Worm (Caenorhabditis elegans): Measurements from ENCODE around the gene R08C7.4.
A peak's percentile ranks its signal among the peaks of the same experiment; 100 is the strongest.

Gene R08C7.4

DNA sequence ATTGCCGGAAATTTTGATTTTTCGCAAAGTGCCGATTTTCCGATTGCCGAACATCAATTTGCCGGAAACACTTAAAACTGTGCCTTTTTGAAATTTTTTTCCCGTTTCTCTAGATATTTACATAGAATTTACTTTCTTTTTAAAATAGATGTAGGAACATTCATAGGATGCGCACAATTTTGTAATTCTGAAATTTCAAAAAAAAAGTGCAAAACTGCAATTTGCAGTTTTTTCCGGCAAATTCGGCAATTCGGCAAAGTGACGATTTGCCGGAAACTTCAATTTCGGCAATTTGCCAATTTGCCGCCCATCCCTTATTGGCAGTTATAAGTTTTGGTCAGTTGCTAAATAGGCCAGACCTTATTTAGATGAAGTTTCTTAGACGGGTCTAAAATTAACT lies 21.8 kb downstream of the R08C7.4 start:
- TF ChIP-seq unc-62 (GFP tag; optimal IDR thresholded peaks at IDR 0.05 in 1 of 2) (peak in 1 of 2 experiments; percentile 98), unc-62 (tag; optimal IDR thresholded peaks at IDR 0.05) (no peak), zfp-3 (GFP tag; conservative IDR thresholded peaks at IDR 0.05) (no peak)

DNA sequence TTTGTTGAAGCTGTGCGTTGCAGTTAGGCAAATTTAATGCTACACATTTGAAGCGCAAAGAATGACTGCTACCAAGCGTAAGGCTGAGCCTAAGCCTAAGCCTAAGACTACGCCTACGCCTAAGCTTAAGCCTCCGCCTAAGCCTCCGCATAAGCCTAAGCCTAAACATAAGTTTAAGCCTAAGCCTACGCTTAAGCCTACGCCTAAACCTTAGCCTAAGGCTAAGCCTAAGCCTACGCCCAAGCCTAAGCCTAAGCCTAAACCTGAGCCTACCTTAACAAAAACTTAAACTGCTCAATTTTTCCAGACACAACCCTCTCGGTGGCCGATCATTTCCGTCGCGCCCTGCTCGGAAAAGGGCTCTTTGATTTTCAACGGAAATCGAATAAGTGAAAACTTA lies 24.5 kb downstream of the R08C7.4 start:
- no peak for TF ChIP-seq dve-1 (tag; optimal IDR thresholded peaks at IDR 0.05; ENCODE audit: insufficient read depth)
- TF ChIP-seq Y48G9A.11 (GFP tag; IDR thresholded peaks at IDR 0.05): 0 out of 2 replicates have a peak, but pooled peaks have one; percentile 4

DNA sequence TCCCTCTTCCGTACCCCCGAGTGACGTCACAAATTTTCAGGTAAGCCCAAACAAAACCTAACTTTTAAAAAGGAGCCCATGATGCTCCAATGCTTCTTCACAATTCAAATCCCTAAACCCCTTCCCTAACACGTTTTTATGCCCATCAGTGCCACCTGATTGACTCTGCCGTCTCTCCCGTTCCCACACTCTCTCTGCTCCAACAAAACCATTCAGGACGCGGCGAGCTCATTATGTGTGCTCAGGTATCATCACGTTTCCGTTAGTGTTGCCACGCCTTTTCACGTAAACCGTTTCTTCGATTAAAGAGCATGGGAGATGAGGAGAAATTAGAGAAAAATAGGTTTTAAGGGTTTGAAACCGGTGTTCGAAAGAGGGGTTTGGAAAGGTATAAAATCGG lies 28.3 kb downstream of the R08C7.4 start, which contains the start of gene M01H9.2:
Gene M01H9.2, minus strand, starts transcription at position 101 of the 400 bp plus-strand sequence.
- TF ChIP-seq hlh-30 (tag; optimal IDR thresholded peaks at IDR 0.05; ENCODE audit: insufficient read depth): peak; percentile 38
- TF ChIP-seq nhr-102 (tag; optimal IDR thresholded peaks at IDR 0.05): no peak

ce11 chrIV:4465184-4465583 lies 30.4 kb downstream of the R08C7.4 start, which contains the start of gene M01H9.5:
Gene M01H9.5 (plus strand): TSS chrIV:4465484.
- TF ChIP-seq daf-19 (GFP tag; conservative IDR thresholded peaks at IDR 0.05) (no peak), zip-11 (GFP tag; IDR thresholded peaks at IDR 0.05) (no peak), zip-2 (tag; optimal IDR thresholded peaks at IDR 0.05) (no peak), zfp-2 (tag; optimal IDR thresholded peaks at IDR 0.05) (no peak), nhr-11 (tag; optimal IDR thresholded peaks at IDR 0.05) (no peak), ces-1 (GFP tag; optimal IDR thresholded peaks at IDR 0.05) (no peak), ceh-28 (tag; optimal IDR thresholded peaks at IDR 0.05) (no peak), mxl-3 (GFP tag; optimal IDR thresholded peaks at IDR 0.05) (no peak), daf-12 (tag; optimal IDR thresholded peaks at IDR 0.05) (no peak), ceh-44 (GFP tag; IDR thresholded peaks at IDR 0.05) (no peak), jun-1 (tag; optimal IDR thresholded peaks at IDR 0.05) (no peak), nhr-41 (GFP tag; IDR thresholded peaks at IDR 0.05) (no peak), hmg-1.1 (GFP tag; IDR thresholded peaks at IDR 0.05) (no peak), nhr-102 (tag; optimal IDR thresholded peaks at IDR 0.05) (no peak), spr-3 (GFP tag; optimal IDR thresholded peaks at IDR 0.05) (no peak), Y5F2A.4 (GFP tag; optimal IDR thresholded peaks at IDR 0.05) (no peak)

ce11 chrIV:4468046-4468727 lies 33.4 kb downstream of the R08C7.4 start:
- TF ChIP-seq unc-130 (GFP tag; optimal IDR thresholded peaks at IDR 0.05) (peak; percentile 44), hlh-11 (tag; optimal IDR thresholded peaks at IDR 0.05) (peak; percentile 49), Y48G9A.11 (GFP tag; IDR thresholded peaks at IDR 0.05) (no peak), lin-1 (GFP tag; IDR thresholded peaks at IDR 0.05) (peak; percentile 59; the same call in 1 of the 2 replicates), arid-1 (GFP tag; conservative IDR thresholded peaks at IDR 0.05) (no peak; the same call in 1 of the 2 replicates), dmd-8 (GFP tag; IDR thresholded peaks at IDR 0.05) (0 out of 2 replicates have a peak, but pooled peaks have one; percentile 30), hif-1 (tag; optimal IDR thresholded peaks at IDR 0.05) (peak; percentile 26 to 65), zfp-3 (GFP tag; conservative IDR thresholded peaks at IDR 0.05) (peak; percentile 89; the same call in 1 of the 2 replicates), T26A8.4 (GFP tag; IDR thresholded peaks at IDR 0.05) (peak; percentile 75; the same call in 1 of the 2 replicates), zfp-2 (tag; optimal IDR thresholded peaks at IDR 0.05) (peak; percentile 22), unc-62 (GFP tag; optimal IDR thresholded peaks at IDR 0.05 in 1 of 2) (peak in 1 of 2 experiments; percentile 63), unc-62 (tag; optimal IDR thresholded peaks at IDR 0.05) (no peak), nhr-6 (tag; optimal IDR thresholded peaks at IDR 0.05) (peak; percentile 1), nhr-10 (tag; optimal IDR thresholded peaks at IDR 0.05) (no peak), nhr-25 (tag; optimal IDR thresholded peaks at IDR 0.05; ENCODE audit: borderline replicate concordance, insufficient read depth) (no peak), hlh-30 (tag; optimal IDR thresholded peaks at IDR 0.05; ENCODE audit: insufficient read depth) (peak; percentile 11), pha-4 (GFP tag; IDR thresholded peaks at IDR 0.05) (no peak), pha-4 (tag; optimal IDR thresholded peaks at IDR 0.05) (peak; percentile 11), mes-2 (tag; optimal IDR thresholded peaks at IDR 0.05; ENCODE audit: poor library complexity, severe bottlenecking) (peak; percentile 12), sdz-12 (GFP tag; optimal IDR thresholded peaks at IDR 0.05) (peak; percentile 56), rbr-2 (tag; optimal IDR thresholded peaks at IDR 0.05) (peak; percentile 37), ZK337.2 (GFP tag; IDR thresholded peaks at IDR 0.05) (0 out of 2 replicates have a peak, but pooled peaks have one; percentile 22), duxl-1 (tag; optimal IDR thresholded peaks at IDR 0.05; ENCODE audit: poor library complexity) (no peak), pqm-1 (tag; optimal IDR thresholded peaks at IDR 0.05) (no peak), nhr-77 (tag; optimal IDR thresholded peaks at IDR 0.05) (no peak)

Data from whole organism, L4 larva.